Worm (Caenorhabditis elegans) whole organism, dauer: ENCODE measurements around the gene K11D12.6.

Source experiments
- unc-62 ChIP-seq: sonication (generic microtip); optimal IDR thresholded peaks from 2 replicates; lab custom pipeline; 2017; ENCODE audit warnings: missing biosample characterization, missing genetic modification reagents, missing genetic modification characterization

The K11D12.6 gene

ce11 chrV:5033099-5033498 is 1.9 kb downstream of the K11D12.6 start, which contains the start of gene K11D12.13:
Gene K11D12.13 (plus strand): TSS chrV:5033399.
- TF ChIP-seq unc-62 (GFP tag; lab: Kevin White, UChicago): no peak

- no peak for TF ChIP-seq unc-62 (GFP tag; lab: Kevin White, UChicago)
These were observed 2.8 kb downstream of the K11D12.6 start for ce11 chrV:5032176-5032575.

ce11 chrV:5031764-5032163 is 3.2 kb downstream of the K11D12.6 start:
- no peak for TF ChIP-seq unc-62 (GFP tag; lab: Kevin White, UChicago)

- no peak for TF ChIP-seq unc-62 (GFP tag; lab: Kevin White, UChicago)
These were observed 4.2 kb downstream of the K11D12.6 start, which contains the start of gene swt-7 for ce11 chrV:5030715-5031114. Gene swt-7 (minus strand): TSS chrV:5030815.

ce11 chrV:5030212-5030611 is 4.7 kb downstream of the K11D12.6 start:
- no peak for TF ChIP-seq unc-62 (GFP tag; lab: Kevin White, UChicago)

- TF ChIP-seq unc-62 (GFP tag; lab: Kevin White, UChicago): no peak
These were observed 7.3 kb downstream of the K11D12.6 start, which contains the start of gene cpt-4 for ce11 chrV:5027640-5028039. Gene cpt-4 (minus strand): TSS chrV:5027723.

ce11 chrV:5026438-5026837 is 8.5 kb downstream of the K11D12.6 start:
- no peak for TF ChIP-seq unc-62 (GFP tag; lab: Kevin White, UChicago)

- TF ChIP-seq unc-62 (GFP tag; lab: Kevin White, UChicago): no peak
These were observed 11.6 kb downstream of the K11D12.6 start for ce11 chrV:5023355-5023754.

ce11 chrV:5018810-5019274 is 16.1 kb downstream of the K11D12.6 start, which contains the start of gene srr-4:
Gene srr-4 (plus strand): TSS chrV:5019224.
- no peak for TF ChIP-seq unc-62 (GFP tag; lab: Kevin White, UChicago)

ce11 chrV:5018067-5018466 is 16.9 kb downstream of the K11D12.6 start:
- no peak for TF ChIP-seq unc-62 (GFP tag; lab: Kevin White, UChicago)

- no peak for TF ChIP-seq unc-62 (GFP tag; lab: Kevin White, UChicago)
These were observed 18.2 kb downstream of the K11D12.6 start for ce11 chrV:5016728-5017127.

ce11 chrV:5012193-5012853 is 22.6 kb downstream of the K11D12.6 start, which contains the start of gene srr-6:
Gene srr-6 (plus strand): TSS chrV:5012803.
- TF ChIP-seq unc-62 (GFP tag; lab: Kevin White, UChicago): no peak

- TF ChIP-seq unc-62 (GFP tag; lab: Kevin White, UChicago): no peak
These were observed 33.6 kb downstream of the K11D12.6 start, which contains the start of gene srr-8 for ce11 chrV:5001386-5001785. Gene srr-8 (plus strand): TSS chrV:5001686.

- TF ChIP-seq unc-62 (GFP tag; lab: Kevin White, UChicago): no peak
These were observed 34.6 kb downstream of the K11D12.6 start, which contains the start of gene ugt-7 for ce11 chrV:5000406-5000805. Gene ugt-7 (minus strand): TSS chrV:5000566.

- TF ChIP-seq unc-62 (GFP tag; lab: Kevin White, UChicago): no peak
These were observed 39.8 kb downstream of the K11D12.6 start, which contains the start of gene ncx-9 for ce11 chrV:4995155-4995554. Gene ncx-9 (minus strand): TSS chrV:4995255.

ce11 chrV:4987097-4987496 is 47.9 kb downstream of the K11D12.6 start, which contains the start of gene ncx-8:
Gene ncx-8 (minus strand): TSS chrV:4987197.
- TF ChIP-seq unc-62 (GFP tag; lab: Kevin White, UChicago): no peak
